Worm (Caenorhabditis elegans) whole organism, young adult: ENCODE results near the gene Y71H2B.8.
A peak's percentile ranks its signal among the peaks of the same experiment; 100 is the strongest.

Experiments used
- B0261.1 ChIP-seq: sonication (generic microtip); optimal IDR thresholded peaks from 2 replicates; lab custom pipeline; 2016; ENCODE audit warnings: mild to moderate bottlenecking, missing genetic modification characterization, moderate library complexity, missing compliant biosample characterization
- C17E4.6 ChIP-seq: fragments of 200-800 bp; sonication (Bioruptor generic); IDR thresholded peaks from 2 replicates; pipeline ENCODE4 v1.3.6; 2022; ENCODE audit warnings: missing genetic modification reagents, missing genetic modification characterization, missing compliant biosample characterization
- D2030.7 ChIP-seq: fragments of 200-800 bp; sonication (Bioruptor generic); IDR thresholded peaks from 2 replicates; pipeline ENCODE4 v1.3.6; 2022; ENCODE audit warnings: missing genetic modification reagents, missing genetic modification characterization, missing compliant biosample characterization
- F10E7.11 ChIP-seq: sonication (generic microtip); optimal IDR thresholded peaks from 2 replicates; lab custom pipeline; 2017; ENCODE audit warnings: mild to moderate bottlenecking, missing genetic modification characterization, moderate library complexity, missing compliant biosample characterization
- F37B4.10 ChIP-seq: fragments of 200-800 bp; sonication (Bioruptor generic); IDR thresholded peaks from 2 replicates; pipeline ENCODE4 v1.3.6; 2022; ENCODE audit warnings: missing genetic modification characterization, missing compliant biosample characterization
- F52B5.7 ChIP-seq: sonication (generic microtip); optimal IDR thresholded peaks from 2 replicates; lab custom pipeline; 2016; ENCODE audit warnings: mild to moderate bottlenecking, missing genetic modification characterization, missing compliant biosample characterization
- F55B11.4 ChIP-seq: sonication (generic microtip); optimal IDR thresholded peaks from 2 replicates; lab custom pipeline; 2016; ENCODE audit warnings: missing compliant biosample characterization, missing genetic modification characterization, borderline replicate concordance; ENCODE audit not compliant: insufficient read depth
- T07F8.4 ChIP-seq: sonication (generic microtip); optimal IDR thresholded peaks from 2 replicates; lab custom pipeline; 2016; ENCODE audit warnings: mild to moderate bottlenecking, missing genetic modification characterization, moderate library complexity, missing compliant biosample characterization
- Y56A3A.18 ChIP-seq: fragments of 200-800 bp; sonication (Bioruptor generic); IDR thresholded peaks from 2 replicates; pipeline ENCODE4 v1.3.6; 2022; ENCODE audit warnings: missing genetic modification reagents, missing genetic modification characterization, missing compliant biosample characterization
- Y79H2A.3 ChIP-seq: fragments of 200-800 bp; sonication (Bioruptor generic); conservative IDR thresholded peaks from 2 replicates; pipeline ENCODE4 v1.3.6; 2022; ENCODE audit warnings: missing genetic modification reagents, missing genetic modification characterization, missing compliant biosample characterization
- aptf-2 ChIP-seq: fragments of 200-800 bp; sonication (Bioruptor generic); conservative IDR thresholded peaks from 2 replicates; pipeline ENCODE4 v1.3.6; 2022; ENCODE audit warnings: missing genetic modification reagents, missing genetic modification characterization, missing compliant biosample characterization
- aptf-3 ChIP-seq: fragments of 200-800 bp; sonication (Bioruptor generic); IDR thresholded peaks from 2 replicates; pipeline ENCODE4 v1.3.6; 2022; ENCODE audit warnings: missing genetic modification characterization, missing compliant biosample characterization
- attf-3 ChIP-seq: fragments of 200-800 bp; sonication (Bioruptor generic); conservative IDR thresholded peaks from 2 replicates; pipeline ENCODE4 v1.3.6; 2022; ENCODE audit warnings: missing genetic modification reagents, missing genetic modification characterization, missing compliant biosample characterization
- bed-1 ChIP-seq: fragments of 200-800 bp; sonication (Bioruptor generic); IDR thresholded peaks from 2 replicates; pipeline ENCODE4 v1.3.6; 2022; ENCODE audit warnings: missing genetic modification reagents, missing genetic modification characterization, missing compliant biosample characterization
- ceh-91 ChIP-seq: fragments of 200-800 bp; sonication (Bioruptor generic); IDR thresholded peaks from 2 replicates; pipeline ENCODE4 v1.3.6; 2022; ENCODE audit warnings: missing genetic modification reagents, missing genetic modification characterization, missing compliant biosample characterization
- chd-7 ChIP-seq: sonication (generic microtip); optimal IDR thresholded peaks from 2 replicates; lab custom pipeline; 2016; ENCODE audit warnings: mild to moderate bottlenecking, missing genetic modification characterization, moderate library complexity, missing compliant biosample characterization
- hlh-26 ChIP-seq: fragments of 200-800 bp; sonication (Bioruptor generic); conservative IDR thresholded peaks from 2 replicates; pipeline ENCODE4 v1.3.6; 2022; ENCODE audit warnings: missing genetic modification reagents, missing genetic modification characterization, missing compliant biosample characterization
- hmg-1.2 ChIP-seq: fragments of 200-800 bp; sonication (Bioruptor generic); IDR thresholded peaks from 2 replicates; pipeline ENCODE4 v1.3.6; 2022; ENCODE audit warnings: missing genetic modification reagents, missing genetic modification characterization, missing compliant biosample characterization
- hmg-20 ChIP-seq: fragments of 200-800 bp; sonication (Bioruptor generic); IDR thresholded peaks from 2 replicates; pipeline ENCODE4 v1.3.6; 2022; ENCODE audit warnings: missing genetic modification reagents, missing genetic modification characterization, missing compliant biosample characterization
- hrde-1 ChIP-seq: sonication (generic microtip); optimal IDR thresholded peaks from 2 replicates; lab custom pipeline; 2016; ENCODE audit warnings: missing genetic modification characterization, mild to moderate bottlenecking, missing compliant biosample characterization, moderate library complexity, missing genotype, missing genetic modification reagents, borderline replicate concordance
- let-607 ChIP-seq, 2 experiments: fragments of 200-800 bp in 1 of 2; sonication (Bioruptor generic) in 1 of 2; sonication (generic microtip) in 1 of 2; optimal IDR thresholded peaks; 2 replicates each; lab custom pipeline; 2016 to 2018; ENCODE audit warnings: mild to moderate bottlenecking in 2 of 2, missing compliant biosample characterization in 2 of 2, missing genetic modification characterization in 2 of 2, moderate library complexity in 2 of 2, missing genotype in 1 of 2
- lin-26 ChIP-seq: fragments of 200-800 bp; sonication (Bioruptor generic); IDR thresholded peaks from 2 replicates; pipeline ENCODE4 v1.3.6; 2022; ENCODE audit warnings: missing genetic modification reagents, missing genetic modification characterization, missing compliant biosample characterization
- lin-54 ChIP-seq: fragments of 200-800 bp; sonication (Bioruptor generic); optimal IDR thresholded peaks from 2 replicates; lab custom pipeline; 2018; ENCODE audit warnings: mild to moderate bottlenecking, missing genetic modification characterization, missing compliant biosample characterization
- lir-1 ChIP-seq: fragments of 200-800 bp; sonication (Bioruptor generic); conservative IDR thresholded peaks from 2 replicates; pipeline ENCODE4 v1.3.6; 2022; ENCODE audit warnings: missing genetic modification reagents, missing genetic modification characterization, missing compliant biosample characterization
- lsy-27 ChIP-seq: sonication (generic microtip); optimal IDR thresholded peaks from 2 replicates; lab custom pipeline; 2017; ENCODE audit warnings: missing genetic modification characterization, mild to moderate bottlenecking, missing compliant biosample characterization, antibody characterized with exemption, missing genotype, borderline replicate concordance; ENCODE audit not compliant: insufficient read depth
- madf-3 ChIP-seq: fragments of 200-800 bp; sonication (Bioruptor generic); IDR thresholded peaks from 2 replicates; pipeline ENCODE4 v1.3.6; 2022; ENCODE audit warnings: missing genetic modification reagents, missing genetic modification characterization, missing compliant biosample characterization
- madf-6 ChIP-seq: fragments of 200-800 bp; sonication (Bioruptor generic); IDR thresholded peaks from 2 replicates; pipeline ENCODE4 v1.3.6; 2022; ENCODE audit warnings: missing genetic modification reagents, missing genetic modification characterization, missing compliant biosample characterization
- mel-28 ChIP-seq: sonication (generic microtip); optimal IDR thresholded peaks from 2 replicates; lab custom pipeline; 2016; ENCODE audit warnings: borderline replicate concordance, mild to moderate bottlenecking, missing genetic modification characterization, missing compliant biosample characterization
- nfya-1 ChIP-seq: sonication (generic microtip); optimal IDR thresholded peaks from 2 replicates; lab custom pipeline; 2017; ENCODE audit warnings: antibody characterized with exemption, missing compliant biosample characterization, missing genetic modification characterization, borderline replicate concordance; ENCODE audit not compliant: insufficient read depth
- nfya-2 ChIP-seq: fragments of 200-800 bp; sonication (Bioruptor generic); IDR thresholded peaks from 2 replicates; pipeline ENCODE4 v1.3.6; 2022; ENCODE audit warnings: missing genetic modification reagents, missing genetic modification characterization, missing compliant biosample characterization
- nfyb-1 ChIP-seq: fragments of 200-800 bp; sonication (Bioruptor generic); IDR thresholded peaks from 2 replicates; pipeline ENCODE4 v1.3.6; 2022; ENCODE audit warnings: missing genetic modification reagents, missing genetic modification characterization, missing compliant biosample characterization
- nhr-120 ChIP-seq: fragments of 200-800 bp; sonication (Bioruptor generic); IDR thresholded peaks from 2 replicates; pipeline ENCODE4 v1.3.6; 2022; ENCODE audit warnings: missing genetic modification characterization, missing compliant biosample characterization
- snpc-3.4 ChIP-seq: sonication (generic microtip); optimal IDR thresholded peaks from 2 replicates; lab custom pipeline; 2017; ENCODE audit warnings: missing genetic modification characterization, mild to moderate bottlenecking, missing compliant biosample characterization, antibody characterized with exemption, moderate library complexity, missing genotype, missing genetic modification reagents
- snpc-4 ChIP-seq, 5 experiments: fragments of 150-350 bp in 1 of 5; sonication (generic microtip) in 4 of 5; optimal IDR thresholded peaks; 2 replicates each; lab custom pipeline; 2014 to 2018; ENCODE audit warnings: missing genetic modification characterization in 5 of 5, missing biosample characterization in 3 of 5, antibody characterized with exemption in 2 of 5, mild to moderate bottlenecking in 2 of 5, missing compliant biosample characterization in 2 of 5, missing genotype in 2 of 5, moderate library complexity in 2 of 5, missing genetic modification reagents in 1 of 5
- tbp1 ChIP-seq: fragments of 200-800 bp; sonication (Bioruptor generic); optimal IDR thresholded peaks from 2 replicates; lab custom pipeline; 2018; ENCODE audit warnings: mild to moderate bottlenecking, missing genetic modification characterization, missing compliant biosample characterization
- tlf-1 ChIP-seq: fragments of 200-800 bp; sonication (Bioruptor generic); optimal IDR thresholded peaks from 2 replicates; lab custom pipeline; 2018; ENCODE audit warnings: mild to moderate bottlenecking, missing genetic modification characterization, missing compliant biosample characterization
- zfh-2 ChIP-seq: fragments of 200-800 bp; sonication (Bioruptor generic); conservative IDR thresholded peaks from 2 replicates; pipeline ENCODE4 v1.3.6; 2022; ENCODE audit warnings: missing genetic modification reagents, missing genetic modification characterization, missing compliant biosample characterization
- ztf-22 ChIP-seq: fragments of 200-800 bp; sonication (Bioruptor generic); optimal IDR thresholded peaks from 2 replicates; lab custom pipeline; 2018; ENCODE audit warnings: mild to moderate bottlenecking, missing genetic modification characterization, moderate library complexity, missing compliant biosample characterization

The Y71H2B.8 gene

ce11 chrIII:2552382-2552781 lies 26.7 kb upstream of the Y71H2B.8 start:
- TF ChIP-seq snpc-3.4 (tag; lab: Kevin White, UChicago), result no peak
- TF ChIP-seq bed-1 (GFP tag; lab: Robert Waterston, UW), result no peak
- TF ChIP-seq lsy-27 (tag; lab: Kevin White, UChicago), result no peak
- no peak for TF ChIP-seq lin-54 (GFP tag; lab: Kevin White, UChicago)
- TF ChIP-seq zfh-2 (GFP tag; lab: Robert Waterston, UW), result no peak
- TF ChIP-seq madf-3 (GFP tag; lab: Robert Waterston, UW), result no peak
- TF ChIP-seq B0261.1 (tag; lab: Kevin White, UChicago), result no peak
- no peak for TF ChIP-seq Y56A3A.18
- no peak for TF ChIP-seq F37B4.10 (GFP tag; lab: Robert Waterston, UW)
- TF ChIP-seq F52B5.7 (tag; lab: Kevin White, UChicago), result no peak
- no peak for TF ChIP-seq T07F8.4 (tag; lab: Kevin White, UChicago)
- TF ChIP-seq Y79H2A.3 (GFP tag; lab: Robert Waterston, UW), result no peak

- TF ChIP-seq lir-1 (GFP tag; lab: Robert Waterston, UW) (no peak), zfh-2 (GFP tag; lab: Robert Waterston, UW) (0 out of 2 replicates have a peak, but pooled peaks have one; percentile 17)
Measured at ce11 chrIII:2553579-2553978, 25.5 kb upstream of the Y71H2B.8 start.

ce11 chrIII:2560763-2561162 lies 18.3 kb upstream of the Y71H2B.8 start:
- TF ChIP-seq hmg-20, result no peak
- TF ChIP-seq lin-26 (GFP tag; lab: Robert Waterston, UW), result 0 out of 2 replicates have a peak, but pooled peaks have one; percentile 55
- 0 out of 2 replicates have a peak, but pooled peaks have one; percentile 6 for TF ChIP-seq hmg-1.2 (GFP tag; lab: Robert Waterston, UW)
- TF ChIP-seq bed-1 (GFP tag; lab: Robert Waterston, UW), result no peak
- TF ChIP-seq nhr-120 (GFP tag; lab: Robert Waterston, UW), result 0 out of 2 replicates have a peak, but pooled peaks have one; percentile 12
- no peak for TF ChIP-seq let-607 (tag; optimal IDR thresholded peaks at IDR 0.05; lab: Kevin White, UChicago)
- peak; percentile 64; the same call in 1 of the 2 replicates for TF ChIP-seq nfyb-1 (GFP tag; lab: Robert Waterston, UW)

- TF ChIP-seq nfya-2 (GFP tag; lab: Robert Waterston, UW), result no peak
- no peak for TF ChIP-seq tbp1
- TF ChIP-seq nfyb-1 (GFP tag; lab: Robert Waterston, UW), result no peak
- no peak for TF ChIP-seq ceh-91 (GFP tag; lab: Robert Waterston, UW)
- no peak for TF ChIP-seq F10E7.11 (tag; lab: Kevin White, UChicago)
- TF ChIP-seq nfya-1 (tag; lab: Kevin White, UChicago), result no peak
- TF ChIP-seq snpc-4 (GFP tag; optimal IDR thresholded peaks at IDR 0.05; lab: Kevin White, UChicago), result no peak
- no peak for TF ChIP-seq snpc-4 (tag; optimal IDR thresholded peaks at IDR 0.05; lab: Kevin White, UChicago)
- no peak for TF ChIP-seq aptf-2 (GFP tag; lab: Robert Waterston, UW)
- no peak for TF ChIP-seq F55B11.4
- no peak for TF ChIP-seq chd-7 (tag; lab: Kevin White, UChicago)
- TF ChIP-seq hlh-26 (GFP tag; lab: Robert Waterston, UW), result no peak
- no peak for TF ChIP-seq C17E4.6 (GFP tag; lab: Robert Waterston, UW)
- no peak for TF ChIP-seq aptf-3 (GFP tag; lab: Robert Waterston, UW)
- TF ChIP-seq madf-6 (GFP tag; lab: Robert Waterston, UW), result no peak
- TF ChIP-seq attf-3 (GFP tag; lab: Robert Waterston, UW), result no peak
- no peak for TF ChIP-seq ztf-22 (GFP tag; lab: Kevin White, UChicago)
- TF ChIP-seq tlf-1 (GFP tag; lab: Kevin White, UChicago), result no peak
- TF ChIP-seq D2030.7 (GFP tag; lab: Robert Waterston, UW), result no peak
- TF ChIP-seq mel-28 (tag; lab: Kevin White, UChicago), result no peak
- no peak for TF ChIP-seq hrde-1 (tag; lab: Kevin White, UChicago)
Measured at ce11 chrIII:2561410-2561809, 17.7 kb upstream of the Y71H2B.8 start, which contains the start of gene nhr-239. Gene nhr-239, plus strand, starts transcription at chrIII:2561710.
